Worm (Caenorhabditis elegans): Measurements from ENCODE around the gene K07B1.7.

Gene K07B1.7

DNA sequence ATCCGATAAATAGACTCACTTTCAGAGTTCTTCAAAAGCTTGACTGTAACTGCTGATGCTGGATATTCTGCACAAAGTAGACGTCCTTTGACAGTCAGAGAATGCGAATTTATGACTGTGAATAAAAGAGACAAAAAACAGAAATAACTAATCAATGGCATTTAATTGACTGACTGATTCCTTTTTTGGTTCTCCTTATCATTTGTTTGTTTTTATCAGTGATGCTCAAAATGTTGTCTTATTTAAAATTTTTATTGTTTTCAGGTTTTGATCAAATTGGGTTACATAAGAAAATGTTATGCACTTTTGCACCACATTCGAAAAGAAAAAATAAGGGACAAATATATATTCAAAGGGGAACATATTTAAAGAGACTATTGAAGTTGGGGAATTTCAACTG is 9.6 kb upstream of the K07B1.7 start, which contains the start of gene ttr-49:
Gene ttr-49 (minus strand): TSS at position 171 of the 400 bp plus-strand sequence.
- TF ChIP-seq tbx-37 (GFP tag; conservative IDR thresholded peaks at IDR 0.05) (no peak), ceh-13 (GFP tag; optimal IDR thresholded peaks at IDR 0.05) (no peak), tbx-11 (GFP tag; IDR thresholded peaks at IDR 0.05) (no peak), tra-4 (tag; optimal IDR thresholded peaks at IDR 0.05) (no peak), scrt-1 (GFP tag; IDR thresholded peaks at IDR 0.05) (no peak), ets-7 (tag; optimal IDR thresholded peaks at IDR 0.05) (no peak)

DNA sequence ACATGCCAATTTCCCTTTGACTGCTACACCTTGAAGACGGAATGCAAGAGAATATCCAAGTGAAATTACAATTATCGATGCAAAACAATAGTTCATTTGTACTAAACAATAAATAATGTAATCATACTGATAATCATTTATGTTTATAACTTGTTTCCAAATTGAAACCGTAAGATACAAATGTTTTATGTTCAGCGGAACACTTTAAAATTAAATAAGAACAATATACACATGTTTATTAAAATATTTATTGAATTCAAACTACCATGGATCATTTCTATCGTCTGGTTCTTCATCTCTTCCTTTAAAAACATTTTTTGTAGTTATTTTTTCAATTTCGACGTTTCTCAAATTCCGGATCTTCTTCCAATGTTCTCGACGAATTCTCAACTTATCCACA is 8.6 kb upstream of the K07B1.7 start, which contains the start of gene ttr-40:
Gene ttr-40 (minus strand): TSS at position 101 of the 400 bp plus-strand sequence.
- TF ChIP-seq hmg-4 (GFP tag; optimal IDR thresholded peaks at IDR 0.05) (no peak), hnd-1 (tag; optimal IDR thresholded peaks at IDR 0.05) (no peak), tra-4 (tag; optimal IDR thresholded peaks at IDR 0.05) (no peak), sea-1 (GFP tag; conservative IDR thresholded peaks at IDR 0.05) (no peak), aly-1 (tag; optimal IDR thresholded peaks at IDR 0.05) (no peak), B0310.2 (tag; optimal IDR thresholded peaks at IDR 0.05) (no peak), flt-1 (GFP tag; IDR thresholded peaks at IDR 0.05) (no peak), ets-7 (tag; optimal IDR thresholded peaks at IDR 0.05) (no peak), ama-1 (optimal IDR thresholded peaks at IDR 0.05) (no peak), tbx-37 (GFP tag; conservative IDR thresholded peaks at IDR 0.05) (no peak), scrt-1 (GFP tag; IDR thresholded peaks at IDR 0.05) (no peak), ceh-36 (tag; optimal IDR thresholded peaks at IDR 0.05) (no peak), F13C5.2 (tag; optimal IDR thresholded peaks at IDR 0.05) (no peak), tbx-11 (GFP tag; IDR thresholded peaks at IDR 0.05) (no peak), pes-1 (GFP tag; IDR thresholded peaks at IDR 0.05) (no peak), ceh-13 (GFP tag; optimal IDR thresholded peaks at IDR 0.05) (no peak), hmbx-1 (tag; optimal IDR thresholded peaks at IDR 0.05) (no peak)

- no peak for TF ChIP-seq aly-1 (tag; optimal IDR thresholded peaks at IDR 0.05)
- no peak for TF ChIP-seq ets-7 (tag; optimal IDR thresholded peaks at IDR 0.05)
- TF ChIP-seq hnd-1 (tag; optimal IDR thresholded peaks at IDR 0.05), result no peak
- no peak for TF ChIP-seq ama-1 (optimal IDR thresholded peaks at IDR 0.05)
- TF ChIP-seq tbx-37 (GFP tag; conservative IDR thresholded peaks at IDR 0.05), result no peak
- TF ChIP-seq pes-1 (GFP tag; IDR thresholded peaks at IDR 0.05), result no peak
- no peak for TF ChIP-seq ceh-13 (GFP tag; optimal IDR thresholded peaks at IDR 0.05)
- TF ChIP-seq scrt-1 (GFP tag; IDR thresholded peaks at IDR 0.05), result no peak
- no peak for TF ChIP-seq flt-1 (GFP tag; IDR thresholded peaks at IDR 0.05)
These were observed 6.2 kb upstream of the K07B1.7 start, which contains the start of gene srx-46 for ce11 chrV:9352947-9353346. Gene srx-46, plus strand, starts transcription at chrV:9353247.

- no peak for TF ChIP-seq tra-4 (tag; optimal IDR thresholded peaks at IDR 0.05)
- no peak for TF ChIP-seq scrt-1 (GFP tag; IDR thresholded peaks at IDR 0.05)
- no peak for TF ChIP-seq hmbx-1 (tag; optimal IDR thresholded peaks at IDR 0.05)
- no peak for TF ChIP-seq flt-1 (GFP tag; IDR thresholded peaks at IDR 0.05)
- no peak for TF ChIP-seq ets-7 (tag; optimal IDR thresholded peaks at IDR 0.05)
- TF ChIP-seq ama-1 (optimal IDR thresholded peaks at IDR 0.05), result no peak
- TF ChIP-seq hmg-4 (GFP tag; optimal IDR thresholded peaks at IDR 0.05), result no peak
- TF ChIP-seq B0310.2 (tag; optimal IDR thresholded peaks at IDR 0.05), result no peak
- no peak for TF ChIP-seq tbx-37 (GFP tag; conservative IDR thresholded peaks at IDR 0.05)
- no peak for TF ChIP-seq tbx-11 (GFP tag; IDR thresholded peaks at IDR 0.05)
- TF ChIP-seq aly-1 (tag; optimal IDR thresholded peaks at IDR 0.05), result no peak
These were observed 2.9 kb upstream of the K07B1.7 start, which contains the start of gene srx-47 for ce11 chrV:9349687-9350086. Gene srx-47, plus strand, starts transcription at chrV:9349987.

- TF ChIP-seq B0310.2 (tag; optimal IDR thresholded peaks at IDR 0.05) (peak; percentile 62), aly-1 (tag; optimal IDR thresholded peaks at IDR 0.05) (peak; percentile 70), hnd-1 (tag; optimal IDR thresholded peaks at IDR 0.05) (peak; percentile 57), ceh-36 (tag; optimal IDR thresholded peaks at IDR 0.05) (peak; percentile 70), pes-1 (GFP tag; IDR thresholded peaks at IDR 0.05) (peak; percentile 68), hmg-4 (GFP tag; optimal IDR thresholded peaks at IDR 0.05) (peak; percentile 86), F13C5.2 (tag; optimal IDR thresholded peaks at IDR 0.05) (peak; percentile 98), tbx-11 (GFP tag; IDR thresholded peaks at IDR 0.05) (peak; percentile 62), tra-4 (tag; optimal IDR thresholded peaks at IDR 0.05) (peak; percentile 52), tbx-37 (GFP tag; conservative IDR thresholded peaks at IDR 0.05) (no peak), ama-1 (optimal IDR thresholded peaks at IDR 0.05) (peak; percentile 99), hmbx-1 (tag; optimal IDR thresholded peaks at IDR 0.05) (peak; percentile 66), sea-1 (GFP tag; conservative IDR thresholded peaks at IDR 0.05) (peak; percentile 62; the same call in 1 of the 2 replicates), scrt-1 (GFP tag; IDR thresholded peaks at IDR 0.05) (0 out of 2 replicates have a peak, but pooled peaks have one; percentile 45), ceh-13 (GFP tag; optimal IDR thresholded peaks at IDR 0.05) (peak; percentile 38), ets-7 (tag; optimal IDR thresholded peaks at IDR 0.05) (peak; percentile 54), flt-1 (GFP tag; IDR thresholded peaks at IDR 0.05) (peak; percentile 64)
These were observed 2.8 kb downstream of the K07B1.7 start, which contains the start of gene tos-1 for ce11 chrV:9343629-9344624. Gene tos-1, minus strand, starts transcription at chrV:9344203.

DNA sequence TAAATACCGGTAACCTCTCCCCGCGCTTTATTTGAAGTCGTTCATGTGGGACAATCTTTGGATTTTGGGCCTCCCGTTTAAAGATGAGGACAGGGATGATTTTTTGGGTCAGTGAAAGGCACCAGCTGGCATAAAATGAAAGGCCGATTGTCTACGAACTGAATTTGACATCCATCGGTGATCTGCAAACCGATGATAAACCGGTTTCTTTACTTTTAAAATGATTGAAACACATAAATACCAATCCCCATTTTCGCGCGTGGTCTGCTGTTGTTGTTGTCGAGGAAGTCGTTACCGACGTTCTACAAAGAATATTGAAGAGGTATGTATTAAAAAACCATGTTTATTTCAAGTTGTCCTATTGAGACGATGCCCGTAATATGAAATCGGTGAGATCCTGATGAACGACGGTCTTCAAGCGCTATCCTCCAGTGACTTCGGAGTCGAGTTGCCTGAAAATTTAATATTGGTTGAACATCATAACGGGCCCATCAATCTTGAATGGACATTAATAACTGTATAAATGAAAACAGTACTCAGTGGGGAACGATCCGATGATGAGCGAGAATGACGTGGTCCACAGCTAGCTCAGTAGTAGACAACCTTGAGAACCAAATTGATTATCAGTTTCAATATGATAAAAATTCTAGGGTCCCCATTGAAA is 3.7 kb downstream of the K07B1.7 start:
- no peak for TF ChIP-seq scrt-1 (GFP tag; IDR thresholded peaks at IDR 0.05)
- TF ChIP-seq hmbx-1 (tag; optimal IDR thresholded peaks at IDR 0.05), result no peak
- TF ChIP-seq tbx-37 (GFP tag; conservative IDR thresholded peaks at IDR 0.05), result no peak
- no peak for TF ChIP-seq aly-1 (tag; optimal IDR thresholded peaks at IDR 0.05)
- no peak for TF ChIP-seq hnd-1 (tag; optimal IDR thresholded peaks at IDR 0.05)
- peak; percentile 56; the same call in 1 of the 2 replicates for TF ChIP-seq pes-1 (GFP tag; IDR thresholded peaks at IDR 0.05)
- TF ChIP-seq ama-1 (optimal IDR thresholded peaks at IDR 0.05), result peak; percentile 6
- no peak for TF ChIP-seq ets-7 (tag; optimal IDR thresholded peaks at IDR 0.05)
- TF ChIP-seq ceh-13 (GFP tag; optimal IDR thresholded peaks at IDR 0.05), result no peak
- TF ChIP-seq hmg-4 (GFP tag; optimal IDR thresholded peaks at IDR 0.05), result no peak
- no peak for TF ChIP-seq ceh-36 (tag; optimal IDR thresholded peaks at IDR 0.05)
- TF ChIP-seq F13C5.2 (tag; optimal IDR thresholded peaks at IDR 0.05), result no peak
- 0 out of 2 replicates have a peak, but pooled peaks have one; percentile 46 for TF ChIP-seq tbx-11 (GFP tag; IDR thresholded peaks at IDR 0.05)
- TF ChIP-seq B0310.2 (tag; optimal IDR thresholded peaks at IDR 0.05), result no peak
- no peak for TF ChIP-seq sea-1 (GFP tag; conservative IDR thresholded peaks at IDR 0.05)
- TF ChIP-seq tra-4 (tag; optimal IDR thresholded peaks at IDR 0.05), result no peak
- no peak for TF ChIP-seq flt-1 (GFP tag; IDR thresholded peaks at IDR 0.05)
